Worm (Caenorhabditis elegans) whole organism, midembryonic: ENCODE results near the gene C16C8.19.

Experiments used
- T22C8.4 ChIP-seq: fragments of 200-800 bp; sonication (Bioruptor generic); IDR thresholded peaks from 2 replicates; pipeline ENCODE4 v1.3.6; 2022; ENCODE audit warnings: missing genetic modification characterization, missing compliant biosample characterization
- cog-1 ChIP-seq: sonication (generic microtip); optimal IDR thresholded peaks from 2 replicates; lab custom pipeline; 2016; ENCODE audit warnings: missing genetic modification characterization, missing compliant biosample characterization
- med-1 ChIP-seq: sonication (generic microtip); optimal IDR thresholded peaks from 2 replicates; lab custom pipeline; 2017; ENCODE audit warnings: missing genetic modification characterization, mild to moderate bottlenecking, missing compliant biosample characterization, antibody characterized with exemption, missing genetic modification reagents; ENCODE audit not compliant: insufficient read depth
- tab-1 ChIP-seq: fragments of 200-800 bp; sonication (Bioruptor generic); IDR thresholded peaks from 2 replicates; pipeline ENCODE4 v1.3.6; 2022; ENCODE audit warnings: missing genetic modification characterization, missing compliant biosample characterization
- ztf-23 ChIP-seq: fragments of 200-800 bp; sonication (Bioruptor generic); IDR thresholded peaks from 2 replicates; pipeline ENCODE4 v1.3.6; 2022; ENCODE audit warnings: missing genetic modification reagents, missing genetic modification characterization, missing compliant biosample characterization

- no peak for TF ChIP-seq ztf-23
- TF ChIP-seq tab-1 = no peak
- no peak for TF ChIP-seq cog-1
- no peak for TF ChIP-seq med-1 (GFP tag; lab: Kevin White, UChicago)
- TF ChIP-seq T22C8.4 (GFP tag; lab: Robert Waterston, UW) = no peak
These were observed 12.3 kb downstream of the C16C8.19 start, which contains the start of gene Y49F6B.20 for ce11 chrII:3470549-3470948.
